Worm (Caenorhabditis elegans): ENCODE data around the gene grd-12.

DNA sequence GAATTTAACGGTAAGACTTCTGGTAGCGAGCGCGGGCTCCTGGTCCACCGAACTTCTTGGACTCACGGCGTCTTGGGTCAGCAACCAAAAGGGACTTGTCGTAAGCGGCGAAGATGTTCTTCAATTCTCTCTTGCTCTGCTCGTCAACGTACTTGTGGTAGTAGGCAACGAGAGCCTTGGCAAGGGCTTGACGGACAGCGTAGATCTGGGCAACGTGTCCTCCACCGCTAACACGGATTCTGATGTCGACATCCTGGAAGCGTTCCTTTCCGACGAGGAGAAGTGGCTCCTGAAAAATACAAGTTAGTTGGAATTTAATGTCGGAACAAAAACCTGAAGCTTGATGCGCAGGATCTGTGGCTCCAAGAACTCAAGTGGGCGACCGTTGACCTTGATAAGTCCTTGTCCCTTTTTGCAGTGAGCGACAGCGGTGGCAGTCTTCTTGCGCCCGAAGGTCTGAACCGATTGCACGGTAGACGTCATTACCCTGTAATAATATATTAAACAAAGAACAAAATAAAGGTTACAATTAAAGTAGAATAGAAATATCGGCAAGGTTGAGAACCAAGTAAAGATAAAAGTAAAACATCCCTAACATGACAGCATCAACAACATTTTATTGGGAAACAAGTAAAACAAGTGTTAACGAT is 21.9 kb downstream of the grd-12 start, which contains the start of gene rps-16:
- TF ChIP-seq W03F9.2 (tag; optimal IDR thresholded peaks at IDR 0.05) = no peak
- peak; percentile 19 for TF ChIP-seq dao-5 (tag; optimal IDR thresholded peaks at IDR 0.05)
- TF ChIP-seq him-1 (tag; optimal IDR thresholded peaks at IDR 0.05) = no peak

Data from whole organism, L4/young adult.